Worm (Caenorhabditis elegans) whole organism, L4 larva: ENCODE data around the gene F35E8.6.

Experiments
- ceh-82 ChIP-seq: sonication (generic microtip); optimal IDR thresholded peaks from 2 replicates; lab custom pipeline; 2017; ENCODE audit warnings: missing biosample characterization, missing genetic modification characterization
- lsy-2 ChIP-seq, 2 experiments: fragments of 150-350 bp in 1 of 2; sonication (generic microtip) in 1 of 2; optimal IDR thresholded peaks; 2 replicates each; lab custom pipeline; 2014 to 2017; ENCODE audit warnings: missing biosample characterization in 2 of 2, missing genetic modification characterization in 2 of 2

ce11 chrV:15887708-15888295, 24.1 kb upstream of the F35E8.6 start:
- no peak for TF ChIP-seq ceh-82 (tag; lab: Kevin White, UChicago)
- TF ChIP-seq lsy-2 (tag; optimal IDR thresholded peaks at IDR 0.05; lab: Kevin White, UChicago): no peak
